Worm (Caenorhabditis elegans) whole organism, early embryonic: ENCODE data around the gene hsp-43.

Experiments used
- ama-1 ChIP-seq: fragments of 150-350 bp; optimal IDR thresholded peaks from 2 replicates; lab custom pipeline; 2014
- pes-1 ChIP-seq: fragments of 200-800 bp; sonication (Bioruptor generic); IDR thresholded peaks from 2 replicates; pipeline ENCODE4 v1.3.6; 2022; ENCODE audit warnings: missing genetic modification reagents, missing genetic modification characterization, missing compliant biosample characterization

DNA sequence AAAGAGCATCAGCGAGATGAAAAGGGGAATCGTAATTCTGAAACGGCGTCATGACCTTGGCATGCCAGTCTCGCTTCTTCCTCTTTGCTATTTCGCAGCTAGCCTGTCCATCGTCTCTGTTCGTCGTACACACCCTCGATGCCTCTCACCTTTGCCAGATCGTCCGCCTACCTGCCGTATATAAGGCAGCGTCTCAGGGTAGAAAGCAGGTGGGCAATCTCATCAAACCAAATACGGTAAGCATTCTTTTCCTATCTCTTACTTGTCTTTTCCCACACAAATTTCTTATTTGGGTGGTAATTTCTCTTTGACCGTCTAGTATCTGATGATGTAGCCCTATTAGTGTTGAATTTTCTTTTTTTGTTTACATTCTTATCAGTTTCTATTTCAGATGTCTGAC is 44.3 kb upstream of the hsp-43 start, which contains the start of gene col-166:
- TF ChIP-seq ama-1 (lab: Kevin White, UChicago) (no peak), pes-1 (GFP tag; lab: Robert Waterston, UW) (no peak)
